Fruit fly (Drosophila melanogaster) whole organism: Measurements from ENCODE around the gene p-cup.

ENCODE experiments used
- CG8478 ChIP-seq: fragments of >200 bp; optimal IDR thresholded peaks from 2 replicates; lab custom pipeline; 2018; ENCODE audit warnings: inconsistent platforms
- EcR ChIP-seq, 2 experiments: fragments of >200 bp; optimal IDR thresholded peaks; 2 replicates each; lab custom pipeline; 2017; ENCODE audit warnings: missing biosample characterization in 2 of 2, missing genetic modification characterization in 2 of 2, missing genetic modification reagents in 2 of 2
- pan ChIP-seq: fragments of >200 bp; optimal IDR thresholded peaks from 2 replicates; lab custom pipeline; 2017
- psq ChIP-seq: fragments of >200 bp; optimal IDR thresholded peaks from 2 replicates; lab custom pipeline; 2017
- usp ChIP-seq: fragments of >200 bp; optimal IDR thresholded peaks from 2 replicates; lab custom pipeline; 2017; ENCODE audit warnings: missing biosample characterization, missing genetic modification characterization, mixed read lengths

DNA sequence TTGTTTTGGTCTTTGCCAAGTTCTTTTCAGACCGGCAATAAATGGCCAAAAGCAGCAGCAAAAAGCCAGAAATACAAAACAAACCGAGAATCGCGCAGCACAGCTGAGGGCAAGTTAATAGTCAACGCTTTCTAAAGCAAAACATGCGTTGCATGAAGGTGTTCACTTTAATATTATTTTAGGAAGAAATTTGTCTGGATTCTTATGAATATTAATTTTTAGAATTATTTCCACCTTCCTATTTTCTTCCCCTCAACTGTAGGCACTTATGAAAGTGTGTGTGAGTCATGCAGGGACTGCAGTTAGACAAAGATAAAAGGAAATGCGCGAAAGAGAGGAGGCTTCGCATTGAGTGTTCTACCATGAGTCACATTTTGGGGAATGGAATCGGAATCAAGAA lies 42.6 kb upstream of the p-cup start:
- TF ChIP-seq pan (lab: Kevin White, UChicago) (no peak), psq (lab: Kevin White, UChicago) (no peak), usp (GFP tag; lab: Kevin White, UChicago) (no peak), CG8478 (lab: Kevin White, UChicago) (no peak), EcR (GFP tag; optimal IDR thresholded peaks at IDR 0.05; lab: Kevin White, UChicago) (no peak)
